Worm (Caenorhabditis elegans): ENCODE data around the gene acs-11.

- TF ChIP-seq skn-1 (tag; optimal IDR thresholded peaks at IDR 0.05): no peak
- no peak for TF ChIP-seq egl-27 (tag; optimal IDR thresholded peaks at IDR 0.05)
- TF ChIP-seq C34F6.9 (tag; optimal IDR thresholded peaks at IDR 0.05): no peak
These were observed 26.3 kb upstream of the acs-11 start, which contains the start of gene F41C3.8 for ce11 chrII:4715676-4716075.
